Worm (Caenorhabditis elegans) whole organism, L1 larva: ENCODE measurements around the gene R02D5.7.
A peak's percentile ranks its signal among the peaks of the same experiment; 100 is the strongest.

ENCODE experiments used
- C16A3.4 ChIP-seq: fragments of 150-350 bp; optimal IDR thresholded peaks from 2 replicates; lab custom pipeline; 2014; ENCODE audit warnings: missing biosample characterization, missing genetic modification characterization
- F16B12.6 ChIP-seq: fragments of 150-350 bp; optimal IDR thresholded peaks from 2 replicates; lab custom pipeline; 2014; ENCODE audit warnings: missing biosample characterization, missing genetic modification characterization
- Y116A8C.19 ChIP-seq: sonication (generic microtip); optimal IDR thresholded peaks from 2 replicates; lab custom pipeline; 2016; ENCODE audit warnings: missing compliant biosample characterization, missing genetic modification characterization, borderline replicate concordance
- aha-1 ChIP-seq: fragments of 150-350 bp; optimal IDR thresholded peaks from 2 replicates; lab custom pipeline; 2014; ENCODE audit warnings: missing biosample characterization, missing genetic modification characterization
- alr-1 ChIP-seq: fragments of 200-800 bp; sonication (Bioruptor generic); optimal IDR thresholded peaks from 2 replicates; lab custom pipeline; 2018; ENCODE audit warnings: borderline replicate concordance, mild to moderate bottlenecking, missing genetic modification characterization, missing compliant biosample characterization
- aly-2 ChIP-seq: fragments of 150-350 bp; optimal IDR thresholded peaks from 2 replicates; lab custom pipeline; 2014; ENCODE audit warnings: missing biosample characterization, missing genetic modification characterization
- ama-1 ChIP-seq: fragments of 150-350 bp; optimal IDR thresholded peaks from 2 replicates; lab custom pipeline; 2014
- ceh-63 ChIP-seq: fragments of 200-800 bp; sonication (Bioruptor generic); optimal IDR thresholded peaks from 2 replicates; lab custom pipeline; 2018; ENCODE audit warnings: mild to moderate bottlenecking, missing genetic modification characterization, missing compliant biosample characterization
- ceh-8 ChIP-seq: fragments of 200-800 bp; sonication (Bioruptor generic); optimal IDR thresholded peaks from 2 replicates; lab custom pipeline; 2018; ENCODE audit warnings: mild to moderate bottlenecking, missing genetic modification characterization, moderate library complexity, missing compliant biosample characterization
- ceh-88 ChIP-seq: fragments of 200-800 bp; sonication (Bioruptor generic); IDR thresholded peaks from 2 replicates; pipeline ENCODE4 v1.3.6; 2022; ENCODE audit warnings: missing genetic modification characterization, missing compliant biosample characterization
- dpl-1 ChIP-seq, 3 experiments: fragments of 150-350 bp in 2 of 3; sonication (generic microtip) in 1 of 3; optimal IDR thresholded peaks; 2 replicates each; lab custom pipeline; 2014 to 2017; ENCODE audit warnings: missing biosample characterization in 3 of 3, missing genetic modification characterization in 3 of 3, missing genetic modification reagents in 3 of 3
- dsc-1 ChIP-seq: sonication (generic microtip); optimal IDR thresholded peaks from 2 replicates; lab custom pipeline; 2016; ENCODE audit warnings: mild to moderate bottlenecking, missing genetic modification characterization, missing compliant biosample characterization
- egl-13 ChIP-seq: sonication (generic microtip); optimal IDR thresholded peaks from 2 replicates; lab custom pipeline; 2016; ENCODE audit warnings: missing genotype, missing genetic modification reagents, missing genetic modification characterization, missing compliant biosample characterization
- elt-2 ChIP-seq: sonication (generic microtip); optimal IDR thresholded peaks from 2 replicates; lab custom pipeline; 2016; ENCODE audit warnings: missing genetic modification characterization, mild to moderate bottlenecking, inconsistent platforms, missing compliant biosample characterization, missing genetic modification reagents
- ets-5 ChIP-seq: fragments of 200-800 bp; sonication (Bioruptor generic); IDR thresholded peaks from 2 replicates; pipeline ENCODE4 v1.3.6; 2022; ENCODE audit warnings: missing genetic modification characterization, missing compliant biosample characterization
- fkh-4 ChIP-seq: sonication (generic microtip); optimal IDR thresholded peaks from 2 replicates; lab custom pipeline; 2016; ENCODE audit warnings: missing compliant biosample characterization, missing genetic modification characterization, borderline replicate concordance
- fos-1 ChIP-seq: fragments of 150-350 bp; optimal IDR thresholded peaks from 2 replicates; lab custom pipeline; 2014; ENCODE audit warnings: missing biosample characterization, missing genetic modification characterization
- grh-1 ChIP-seq: fragments of 200-800 bp; sonication (Bioruptor generic); IDR thresholded peaks from 2 replicates; pipeline ENCODE4 v1.3.6; 2022; ENCODE audit warnings: missing genetic modification reagents, missing genetic modification characterization, missing compliant biosample characterization
- hlh-17 ChIP-seq: fragments of 200-800 bp; sonication (Bioruptor generic); optimal IDR thresholded peaks from 2 replicates; lab custom pipeline; 2018; ENCODE audit warnings: missing genetic modification characterization, mild to moderate bottlenecking, missing compliant biosample characterization, moderate library complexity, borderline replicate concordance
- hlh-4 ChIP-seq: sonication (generic microtip); optimal IDR thresholded peaks from 2 replicates; lab custom pipeline; 2016; ENCODE audit warnings: mild to moderate bottlenecking, missing genetic modification characterization, missing compliant biosample characterization
- isw-1 ChIP-seq: fragments of 200-800 bp; sonication (Bioruptor generic); IDR thresholded peaks from 2 replicates; pipeline ENCODE4 v1.3.6; 2022; ENCODE audit warnings: missing genetic modification characterization, missing compliant biosample characterization
- jun-1 ChIP-seq: fragments of 150-350 bp; optimal IDR thresholded peaks from 2 replicates; lab custom pipeline; 2014; ENCODE audit warnings: missing biosample characterization, missing genetic modification reagents, missing genetic modification characterization
- lin-15B ChIP-seq: fragments of 150-350 bp; sonication (generic microtip); optimal IDR thresholded peaks from 3 replicates; lab custom pipeline; 2014; ENCODE audit warnings: missing biosample characterization, missing genetic modification characterization
- lin-35 ChIP-seq, 2 experiments: fragments of 150-350 bp; optimal IDR thresholded peaks; 2 replicates each; lab custom pipeline; 2014; ENCODE audit warnings: missing biosample characterization in 2 of 2, missing genetic modification characterization in 2 of 2, missing genetic modification reagents in 2 of 2
- mab-9 ChIP-seq: fragments of 200-800 bp; sonication (Bioruptor generic); IDR thresholded peaks from 2 replicates; pipeline ENCODE4 v1.3.6; 2022; ENCODE audit warnings: missing genetic modification reagents, missing genetic modification characterization, missing compliant biosample characterization
- mdl-1 ChIP-seq, 2 experiments: fragments of 150-350 bp; optimal IDR thresholded peaks; 2 replicates each; lab custom pipeline; 2014 to 2017; ENCODE audit warnings: missing biosample characterization in 2 of 2, missing genetic modification characterization in 2 of 2, inconsistent platforms in 1 of 2
- mef-2 ChIP-seq: fragments of 150-350 bp; optimal IDR thresholded peaks from 2 replicates; lab custom pipeline; 2014; ENCODE audit warnings: missing biosample characterization, missing genetic modification characterization
- mep-1 ChIP-seq: fragments of 150-350 bp; optimal IDR thresholded peaks from 2 replicates; lab custom pipeline; 2014; ENCODE audit warnings: missing biosample characterization, missing genetic modification characterization
- nhr-11 ChIP-seq: fragments of 150-350 bp; optimal IDR thresholded peaks from 2 replicates; lab custom pipeline; 2014; ENCODE audit warnings: missing biosample characterization, missing genetic modification characterization
- nhr-12 ChIP-seq: sonication (generic microtip); optimal IDR thresholded peaks from 2 replicates; lab custom pipeline; 2017; ENCODE audit warnings: missing biosample characterization, missing genetic modification characterization
- nhr-20 ChIP-seq: sonication (generic microtip); optimal IDR thresholded peaks from 2 replicates; lab custom pipeline; 2016; ENCODE audit warnings: mild to moderate bottlenecking, missing genetic modification characterization, missing compliant biosample characterization
- nhr-76 ChIP-seq: sonication (generic microtip); optimal IDR thresholded peaks from 2 replicates; lab custom pipeline; 2017; ENCODE audit warnings: missing biosample characterization, missing genetic modification characterization
- nhr-85 ChIP-seq: sonication (generic microtip); peaks from one replicate; lab custom pipeline; 2016; ENCODE audit warnings: missing genetic modification characterization, inconsistent platforms, missing compliant biosample characterization
- nhr-90 ChIP-seq: sonication (generic microtip); optimal IDR thresholded peaks from 2 replicates; lab custom pipeline; 2016; ENCODE audit warnings: mild to moderate bottlenecking, missing genetic modification characterization, missing compliant biosample characterization; ENCODE audit not compliant: poor library complexity
- pag-3 ChIP-seq: sonication (generic microtip); optimal IDR thresholded peaks from 2 replicates; lab custom pipeline; 2017; ENCODE audit warnings: missing genetic modification characterization, mild to moderate bottlenecking, missing compliant biosample characterization, antibody characterized with exemption, borderline replicate concordance; ENCODE audit not compliant: insufficient read depth
- pax-3 ChIP-seq: fragments of 200-800 bp; sonication (Bioruptor generic); optimal IDR thresholded peaks from 2 replicates; lab custom pipeline; 2018; ENCODE audit warnings: mild to moderate bottlenecking, missing genetic modification characterization, moderate library complexity, missing compliant biosample characterization
- rnt-1 ChIP-seq: sonication (generic microtip); optimal IDR thresholded peaks from 2 replicates; lab custom pipeline; 2016; ENCODE audit warnings: mild to moderate bottlenecking, missing genetic modification characterization, moderate library complexity, missing compliant biosample characterization
- skn-1 ChIP-seq: fragments of 150-350 bp; optimal IDR thresholded peaks from 2 replicates; lab custom pipeline; 2014; ENCODE audit warnings: missing biosample characterization, missing genetic modification characterization
- snpc-4 ChIP-seq: fragments of 150-350 bp; optimal IDR thresholded peaks from 2 replicates; lab custom pipeline; 2014; ENCODE audit warnings: missing biosample characterization, missing genetic modification characterization
- snu-23 ChIP-seq: sonication (generic microtip); optimal IDR thresholded peaks from 2 replicates; lab custom pipeline; 2016; ENCODE audit warnings: missing genetic modification characterization, missing compliant biosample characterization
- sptf-1 ChIP-seq: fragments of 150-350 bp; optimal IDR thresholded peaks from 2 replicates; lab custom pipeline; 2014; ENCODE audit warnings: missing biosample characterization, missing genetic modification characterization
- tbx-2 ChIP-seq: sonication (generic microtip); optimal IDR thresholded peaks from 2 replicates; lab custom pipeline; 2016; ENCODE audit warnings: missing genetic modification characterization, missing compliant biosample characterization
- tlp-1 ChIP-seq: fragments of 150-350 bp; optimal IDR thresholded peaks from 2 replicates; lab custom pipeline; 2014; ENCODE audit warnings: missing biosample characterization, missing genetic modification characterization
- unc-130 ChIP-seq: fragments of 150-350 bp; optimal IDR thresholded peaks from 2 replicates; lab custom pipeline; 2017; ENCODE audit warnings: missing biosample characterization, missing genetic modification characterization, inconsistent platforms
- unc-98 ChIP-seq: fragments of 200-800 bp; sonication (Bioruptor generic); IDR thresholded peaks from 2 replicates; pipeline ENCODE4 v1.3.6; 2022; ENCODE audit warnings: missing genetic modification characterization, missing compliant biosample characterization
- xbp-1 ChIP-seq: sonication (generic microtip); optimal IDR thresholded peaks from 2 replicates; lab custom pipeline; 2016; ENCODE audit warnings: missing genetic modification characterization, missing compliant biosample characterization
- zag-1 ChIP-seq: fragments of 150-350 bp; optimal IDR thresholded peaks from 2 replicates; lab custom pipeline; 2014; ENCODE audit warnings: missing biosample characterization, missing genetic modification characterization
- ztf-11 ChIP-seq, 2 experiments: sonication (generic microtip); optimal IDR thresholded peaks; 2 replicates each; lab custom pipeline; 2016 to 2017; ENCODE audit warnings: missing genetic modification characterization in 2 of 2, missing biosample characterization in 1 of 2, missing compliant biosample characterization in 1 of 2

R02D5.7 gene

DNA sequence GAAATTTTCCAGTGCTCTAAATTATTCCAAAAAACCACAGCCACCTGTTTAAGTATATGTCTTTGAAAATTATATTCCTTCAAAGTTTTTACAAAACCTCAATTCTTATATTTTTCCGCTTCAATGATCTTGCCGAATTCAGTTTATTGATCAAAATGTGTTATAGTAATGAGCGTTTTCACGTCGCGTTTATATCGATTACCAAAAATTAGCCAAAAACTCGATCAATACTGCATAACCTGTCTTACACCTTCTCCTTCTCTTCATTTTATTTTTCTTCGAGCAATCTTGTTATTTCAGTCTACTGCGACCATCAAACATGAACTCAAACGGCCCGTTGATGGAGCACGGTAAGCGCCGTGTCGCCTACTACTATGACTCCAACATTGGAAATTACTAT, 43.8 kb upstream of the R02D5.7 start, which contains the start of gene hda-1:
TSS of gene hda-1 (plus strand) at position 301 of the 400 bp plus-strand sequence.
- no peak for TF ChIP-seq tbx-2 (tag; lab: Kevin White, UChicago)
- no peak for TF ChIP-seq dpl-1 (GFP tag; optimal IDR thresholded peaks at IDR 0.05; lab: Kevin White, UChicago)
- TF ChIP-seq nhr-12 (tag; lab: Kevin White, UChicago): no peak
- TF ChIP-seq snu-23: no peak
- no peak for TF ChIP-seq dsc-1
- TF ChIP-seq rnt-1 (tag; lab: Kevin White, UChicago): no peak
- no peak for TF ChIP-seq F16B12.6 (tag; lab: Kevin White, UChicago)
- TF ChIP-seq aha-1 (tag; lab: Kevin White, UChicago): no peak
- no peak for TF ChIP-seq mdl-1 (tag; optimal IDR thresholded peaks at IDR 0.05; lab: Kevin White, UChicago)
- no peak for TF ChIP-seq pax-3 (tag; lab: Kevin White, UChicago)
- no peak for TF ChIP-seq lin-35 (GFP tag; optimal IDR thresholded peaks at IDR 0.05; lab: Kevin White, UChicago)
- TF ChIP-seq alr-1 (tag; lab: Kevin White, UChicago): no peak
- TF ChIP-seq ets-5 (GFP tag; lab: Robert Waterston, UW): no peak
- TF ChIP-seq fkh-4 (tag; lab: Kevin White, UChicago): no peak

DNA sequence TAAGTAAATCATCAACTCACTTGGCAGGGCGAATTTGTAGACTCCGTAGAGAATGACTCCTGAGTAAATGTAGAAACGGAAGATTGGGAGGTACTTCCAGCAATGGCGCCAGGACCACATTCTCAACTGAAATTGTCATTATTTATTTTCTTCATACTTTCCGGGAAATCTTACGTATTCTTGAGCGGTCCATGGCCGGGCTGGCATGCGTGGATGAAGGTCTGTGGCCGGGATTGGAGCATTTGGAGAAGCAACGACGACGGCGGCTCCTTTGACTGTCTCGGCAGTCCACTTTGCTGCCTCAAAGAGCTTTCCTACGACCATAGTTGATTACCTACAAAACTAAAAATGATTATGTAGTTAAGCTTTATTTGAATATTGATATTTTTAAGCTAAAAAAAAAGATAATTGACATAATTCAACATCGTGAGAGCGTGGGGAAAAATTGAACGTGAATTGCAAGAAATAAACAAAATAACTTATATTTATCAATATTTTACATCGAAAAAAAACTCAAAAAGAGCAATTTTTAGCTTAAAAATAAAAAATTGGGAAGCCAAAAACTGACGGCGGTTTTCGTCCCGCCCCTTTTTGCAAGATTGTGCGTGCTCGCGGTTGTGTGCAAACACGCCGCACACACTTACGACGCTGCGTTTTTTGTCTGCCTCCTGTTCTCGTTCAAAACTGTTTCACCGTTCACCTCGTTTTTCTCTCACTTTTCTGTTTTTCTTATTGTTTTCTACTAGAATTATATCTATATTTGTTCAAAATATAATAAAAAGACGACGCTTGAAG, 42.7 kb upstream of the R02D5.7 start, which contains the start of gene ril-1:
TSS of gene ril-1 (minus strand) at position 342 of the 795 bp plus-strand sequence.
- TF ChIP-seq fos-1: no peak
- TF ChIP-seq tbx-2 (tag; lab: Kevin White, UChicago): peak; percentile 5
- TF ChIP-seq ama-1: no peak
- TF ChIP-seq elt-2 (tag; lab: Kevin White, UChicago): no peak
- no peak for TF ChIP-seq ceh-63 (GFP tag; lab: Kevin White, UChicago)
- peak in 1 of 2 experiments; percentile 8 for TF ChIP-seq mdl-1 (tag; optimal IDR thresholded peaks at IDR 0.05; lab: Kevin White, UChicago)
- TF ChIP-seq mef-2: no peak
- TF ChIP-seq alr-1 (tag; lab: Kevin White, UChicago): no peak
- TF ChIP-seq ceh-88 (GFP tag; lab: Robert Waterston, UW): no peak
- peak; percentile 25 for TF ChIP-seq nhr-20 (tag; lab: Kevin White, UChicago)
- TF ChIP-seq mep-1 (tag; lab: Kevin White, UChicago): no peak
- TF ChIP-seq Y116A8C.19 (tag; lab: Kevin White, UChicago): no peak
- TF ChIP-seq nhr-76: no peak
- no peak for TF ChIP-seq grh-1
- peak; percentile 67 for TF ChIP-seq nhr-85 (tag; lab: Kevin White, UChicago)
- no peak for TF ChIP-seq snpc-4 (tag; lab: Kevin White, UChicago)
- TF ChIP-seq nhr-90 (tag; lab: Kevin White, UChicago): peak; percentile 44
- TF ChIP-seq xbp-1 (tag; lab: Kevin White, UChicago): peak; percentile 15
- no peak for TF ChIP-seq mab-9
- no peak for TF ChIP-seq ztf-11 (tag; optimal IDR thresholded peaks at IDR 0.05; lab: Kevin White, UChicago)
- no peak for TF ChIP-seq hlh-17 (GFP tag; lab: Kevin White, UChicago)
- no peak for TF ChIP-seq nhr-12 (tag; lab: Kevin White, UChicago)
- TF ChIP-seq tlp-1 (tag; lab: Kevin White, UChicago): no peak
- TF ChIP-seq egl-13 (tag; lab: Kevin White, UChicago): no peak
- peak; percentile 53 for TF ChIP-seq C16A3.4 (tag; lab: Kevin White, UChicago)
- TF ChIP-seq aly-2 (tag; lab: Kevin White, UChicago): no peak
- TF ChIP-seq F16B12.6 (tag; lab: Kevin White, UChicago): no peak
- TF ChIP-seq zag-1 (tag; lab: Kevin White, UChicago): no peak
- TF ChIP-seq dpl-1 (GFP tag; optimal IDR thresholded peaks at IDR 0.05; lab: Kevin White, UChicago): peak in 2 of 3 experiments; percentile 30 to 31
- TF ChIP-seq hlh-4 (tag; lab: Kevin White, UChicago): no peak
- no peak for TF ChIP-seq sptf-1 (tag; lab: Kevin White, UChicago)
- TF ChIP-seq fkh-4 (tag; lab: Kevin White, UChicago): no peak
- no peak for TF ChIP-seq isw-1 (GFP tag; lab: Robert Waterston, UW)
- peak; percentile 14 for TF ChIP-seq unc-130 (tag; lab: Kevin White, UChicago)
- no peak for TF ChIP-seq jun-1
- TF ChIP-seq lin-15B (tag; lab: Kevin White, UChicago): no peak
- peak; percentile 10 for TF ChIP-seq dsc-1
- TF ChIP-seq ceh-8 (GFP tag; lab: Kevin White, UChicago): no peak
- no peak for TF ChIP-seq unc-98
- TF ChIP-seq pag-3 (tag; lab: Kevin White, UChicago): no peak
- TF ChIP-seq nhr-11 (tag; lab: Kevin White, UChicago): no peak
- TF ChIP-seq skn-1: peak; percentile 40
